Worm (Caenorhabditis elegans) whole organism, early embryonic: ENCODE data around the gene F14D7.18.

Source experiments
- B0310.2 ChIP-seq: sonication (generic microtip); optimal IDR thresholded peaks from 2 replicates; lab custom pipeline; 2016; ENCODE audit warnings: mild to moderate bottlenecking, missing genetic modification characterization, missing compliant biosample characterization
- F13C5.2 ChIP-seq: sonication (generic microtip); optimal IDR thresholded peaks from 2 replicates; lab custom pipeline; 2017; ENCODE audit warnings: mild to moderate bottlenecking, missing genetic modification characterization, inconsistent platforms, missing compliant biosample characterization
- aly-1 ChIP-seq: sonication (generic microtip); optimal IDR thresholded peaks from 2 replicates; lab custom pipeline; 2016; ENCODE audit warnings: missing genetic modification characterization, missing compliant biosample characterization
- ama-1 ChIP-seq: fragments of 150-350 bp; optimal IDR thresholded peaks from 2 replicates; lab custom pipeline; 2014
- ceh-13 ChIP-seq: fragments of 200-800 bp; sonication (Bioruptor generic); optimal IDR thresholded peaks from 2 replicates; lab custom pipeline; 2018; ENCODE audit warnings: mild to moderate bottlenecking, missing genetic modification characterization, missing compliant biosample characterization
- ceh-36 ChIP-seq: sonication (generic microtip); optimal IDR thresholded peaks from 2 replicates; lab custom pipeline; 2016; ENCODE audit warnings: missing genetic modification characterization, inconsistent platforms, missing compliant biosample characterization
- ets-7 ChIP-seq: sonication (generic microtip); optimal IDR thresholded peaks from 2 replicates; lab custom pipeline; 2016; ENCODE audit warnings: missing genotype, missing genetic modification characterization, missing compliant biosample characterization
- flt-1 ChIP-seq: fragments of 200-800 bp; sonication (Bioruptor generic); IDR thresholded peaks from 2 replicates; pipeline ENCODE4 v1.3.6; 2022; ENCODE audit warnings: missing genetic modification characterization, missing compliant biosample characterization
- hmbx-1 ChIP-seq: sonication (generic microtip); optimal IDR thresholded peaks from 2 replicates; lab custom pipeline; 2016; ENCODE audit warnings: mild to moderate bottlenecking, missing genetic modification characterization, missing compliant biosample characterization
- hmg-4 ChIP-seq: fragments of 200-800 bp; sonication (Bioruptor generic); optimal IDR thresholded peaks from 2 replicates; lab custom pipeline; 2018; ENCODE audit warnings: mild to moderate bottlenecking, missing genetic modification characterization, missing compliant biosample characterization
- hnd-1 ChIP-seq: sonication (generic microtip); optimal IDR thresholded peaks from 2 replicates; lab custom pipeline; 2016; ENCODE audit warnings: missing genetic modification characterization, missing compliant biosample characterization
- pes-1 ChIP-seq: fragments of 200-800 bp; sonication (Bioruptor generic); IDR thresholded peaks from 2 replicates; pipeline ENCODE4 v1.3.6; 2022; ENCODE audit warnings: missing genetic modification reagents, missing genetic modification characterization, missing compliant biosample characterization
- scrt-1 ChIP-seq: fragments of 200-800 bp; sonication (Bioruptor generic); IDR thresholded peaks from 2 replicates; pipeline ENCODE4 v1.3.6; 2022; ENCODE audit warnings: missing genetic modification characterization, missing compliant biosample characterization
- sea-1 ChIP-seq: fragments of 200-800 bp; sonication (Bioruptor generic); conservative IDR thresholded peaks from 2 replicates; pipeline ENCODE4 v1.3.6; 2022; ENCODE audit warnings: missing genetic modification characterization, missing compliant biosample characterization
- tbx-11 ChIP-seq: fragments of 200-800 bp; sonication (Bioruptor generic); IDR thresholded peaks from 2 replicates; pipeline ENCODE4 v1.3.6; 2022; ENCODE audit warnings: missing genetic modification characterization, missing compliant biosample characterization
- tbx-37 ChIP-seq: fragments of 200-800 bp; sonication (Bioruptor generic); conservative IDR thresholded peaks from 2 replicates; pipeline ENCODE4 v1.3.6; 2022; ENCODE audit warnings: missing genetic modification reagents, missing genetic modification characterization, missing compliant biosample characterization
- tra-4 ChIP-seq: sonication (generic microtip); optimal IDR thresholded peaks from 2 replicates; lab custom pipeline; 2017; ENCODE audit warnings: missing genetic modification characterization, missing compliant biosample characterization

F14D7.18 gene

DNA sequence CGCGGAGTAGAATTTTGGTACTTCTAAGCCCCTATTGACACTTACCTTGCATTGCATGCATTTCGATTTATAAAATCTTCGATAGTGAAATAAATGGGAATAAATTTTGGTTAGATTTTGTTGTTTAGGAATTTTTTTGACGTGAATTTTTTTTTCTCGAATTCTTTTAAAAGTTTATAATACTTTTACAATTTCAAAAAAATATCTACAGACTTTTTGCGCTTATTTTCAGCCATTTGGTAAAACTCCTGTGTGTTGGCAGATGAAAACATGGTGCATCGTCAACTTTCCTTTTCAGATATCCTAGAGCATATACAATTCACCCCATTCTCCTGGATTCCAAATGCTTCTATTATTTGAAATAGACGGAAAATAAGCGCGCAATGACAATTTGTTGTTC, at the start of gene F14D7.18:
TSS of gene F14D7.18 (minus strand) at position 101 of the 400 bp plus-strand sequence.
- no peak for TF ChIP-seq sea-1
- no peak for TF ChIP-seq F13C5.2
- TF ChIP-seq tbx-11 (GFP tag; lab: Robert Waterston, UW), result no peak
- no peak for TF ChIP-seq ama-1 (lab: Kevin White, UChicago)

- no peak for TF ChIP-seq tbx-37 (GFP tag; lab: Robert Waterston, UW)
- TF ChIP-seq scrt-1 (GFP tag; lab: Robert Waterston, UW), result no peak
- TF ChIP-seq ceh-13 (GFP tag; lab: Kevin White, UChicago), result no peak
- TF ChIP-seq B0310.2 (tag; lab: Kevin White, UChicago), result no peak
- no peak for TF ChIP-seq F13C5.2
- TF ChIP-seq ceh-36, result no peak
These were observed 46.1 kb upstream of the F14D7.18 start, which contains the start of gene srm-6 for ce11 chrV:14336655-14337054. srm-6 (plus strand) TSS chrV:14336955.

- TF ChIP-seq sea-1 (no peak), flt-1 (GFP tag; lab: Robert Waterston, UW) (no peak)
These were observed 44.4 kb upstream of the F14D7.18 start, which contains the start of gene srm-5 for ce11 chrV:14334901-14335300. srm-5 (plus strand) TSS chrV:14335201.

DNA sequence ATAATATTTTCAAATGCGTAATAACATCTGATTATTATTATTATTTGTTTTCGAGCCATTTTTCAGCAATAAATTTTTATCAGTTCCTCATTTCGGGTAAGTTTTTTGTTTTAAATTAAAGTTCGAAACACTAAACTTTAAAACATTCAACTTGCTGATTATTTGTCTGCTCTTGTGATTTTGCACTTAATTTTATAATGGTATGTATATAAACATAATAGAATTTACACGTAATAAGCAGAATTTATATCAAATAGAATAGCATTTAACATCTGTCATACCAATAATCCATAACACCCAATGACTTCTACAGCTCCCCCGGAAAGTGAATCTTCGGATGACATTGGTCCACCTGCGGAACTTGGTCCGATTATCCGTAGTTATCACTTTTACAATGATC, 42.6 kb upstream of the F14D7.18 start, which contains the start of gene srm-4:
TSS of gene srm-4 (plus strand) at position 301 of the 400 bp plus-strand sequence.
- no peak for TF ChIP-seq F13C5.2
- TF ChIP-seq hmbx-1 (tag; lab: Kevin White, UChicago), result no peak
- TF ChIP-seq hmg-4 (GFP tag; lab: Kevin White, UChicago), result no peak
- no peak for TF ChIP-seq aly-1 (tag; lab: Kevin White, UChicago)
- no peak for TF ChIP-seq ceh-13 (GFP tag; lab: Kevin White, UChicago)
- TF ChIP-seq B0310.2 (tag; lab: Kevin White, UChicago), result no peak
- no peak for TF ChIP-seq pes-1 (GFP tag; lab: Robert Waterston, UW)
- no peak for TF ChIP-seq flt-1 (GFP tag; lab: Robert Waterston, UW)
- TF ChIP-seq ceh-36, result no peak
- no peak for TF ChIP-seq tbx-11 (GFP tag; lab: Robert Waterston, UW)
- no peak for TF ChIP-seq scrt-1 (GFP tag; lab: Robert Waterston, UW)
- no peak for TF ChIP-seq ets-7
- no peak for TF ChIP-seq sea-1

DNA sequence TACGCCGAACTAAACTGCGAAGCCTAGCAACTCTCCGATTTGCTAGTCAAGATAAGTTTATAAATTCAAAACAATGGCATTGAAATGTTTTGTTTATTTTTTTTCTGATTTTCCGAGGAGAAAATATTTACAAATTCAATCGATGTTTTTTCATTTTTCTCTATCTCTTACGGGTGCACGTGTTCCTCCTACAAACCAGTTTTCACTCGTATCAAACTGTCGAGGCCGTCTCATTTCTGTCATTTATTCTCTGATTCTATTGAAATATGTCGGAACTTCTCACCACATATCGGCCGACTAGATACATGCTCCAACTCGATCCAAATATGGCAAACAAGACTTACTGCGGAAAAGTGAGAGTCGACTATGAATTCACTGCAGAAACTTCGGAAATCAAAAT, 40.9 kb upstream of the F14D7.18 start, which contains the start of gene F47B8.8:
TSS of gene F47B8.8 (plus strand) at position 257 of the 400 bp plus-strand sequence.
- TF ChIP-seq ceh-36 (no peak), ama-1 (lab: Kevin White, UChicago) (no peak), aly-1 (tag; lab: Kevin White, UChicago) (no peak), pes-1 (GFP tag; lab: Robert Waterston, UW) (no peak), B0310.2 (tag; lab: Kevin White, UChicago) (no peak), ceh-13 (GFP tag; lab: Kevin White, UChicago) (no peak), flt-1 (GFP tag; lab: Robert Waterston, UW) (no peak), F13C5.2 (no peak), tra-4 (tag; lab: Kevin White, UChicago) (no peak), tbx-11 (GFP tag; lab: Robert Waterston, UW) (no peak), hnd-1 (tag; lab: Kevin White, UChicago) (no peak), hmbx-1 (tag; lab: Kevin White, UChicago) (no peak), tbx-37 (GFP tag; lab: Robert Waterston, UW) (no peak), ets-7 (no peak)

- TF ChIP-seq scrt-1 (GFP tag; lab: Robert Waterston, UW) (no peak), pes-1 (GFP tag; lab: Robert Waterston, UW) (no peak), tra-4 (tag; lab: Kevin White, UChicago) (no peak), ceh-36 (no peak), F13C5.2 (no peak), aly-1 (tag; lab: Kevin White, UChicago) (no peak)
These were observed 38.3 kb upstream of the F14D7.18 start, which contains the start of gene pepm-1 for ce11 chrV:14328806-14329205. pepm-1 (plus strand) TSS chrV:14329106.

DNA sequence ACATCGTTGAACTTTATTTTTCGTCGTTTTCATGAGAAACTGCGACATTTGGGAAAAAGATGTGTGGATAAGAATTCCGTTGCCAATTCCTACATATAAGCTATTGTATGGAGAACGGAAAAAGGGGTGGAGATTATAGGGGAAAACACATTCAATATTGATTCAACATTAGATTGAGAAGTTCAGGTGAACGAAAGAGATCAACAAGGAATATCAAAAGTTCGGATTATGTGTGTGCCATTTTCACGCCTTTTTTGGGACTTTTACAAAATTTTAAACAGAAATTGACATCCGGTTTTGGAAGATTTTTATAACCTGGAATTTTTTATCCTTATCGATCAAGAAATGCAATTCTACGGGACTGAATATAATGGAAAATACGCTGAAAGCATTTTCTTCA, 37.2 kb upstream of the F14D7.18 start, which contains the start of gene F47B8.5:
TSS of gene F47B8.5 (minus strand) at position 101 of the 400 bp plus-strand sequence.
- TF ChIP-seq pes-1 (GFP tag; lab: Robert Waterston, UW) (no peak), ceh-13 (GFP tag; lab: Kevin White, UChicago) (no peak), aly-1 (tag; lab: Kevin White, UChicago) (no peak), ets-7 (no peak), ama-1 (lab: Kevin White, UChicago) (no peak), hnd-1 (tag; lab: Kevin White, UChicago) (no peak), hmg-4 (GFP tag; lab: Kevin White, UChicago) (no peak), tra-4 (tag; lab: Kevin White, UChicago) (no peak), F13C5.2 (no peak), hmbx-1 (tag; lab: Kevin White, UChicago) (no peak), sea-1 (no peak), B0310.2 (tag; lab: Kevin White, UChicago) (no peak), scrt-1 (GFP tag; lab: Robert Waterston, UW) (no peak), flt-1 (GFP tag; lab: Robert Waterston, UW) (no peak), tbx-11 (GFP tag; lab: Robert Waterston, UW) (no peak)
